1 fruit fly cellular context compared by ENCODE assay signal in the genomic region with DNA sequence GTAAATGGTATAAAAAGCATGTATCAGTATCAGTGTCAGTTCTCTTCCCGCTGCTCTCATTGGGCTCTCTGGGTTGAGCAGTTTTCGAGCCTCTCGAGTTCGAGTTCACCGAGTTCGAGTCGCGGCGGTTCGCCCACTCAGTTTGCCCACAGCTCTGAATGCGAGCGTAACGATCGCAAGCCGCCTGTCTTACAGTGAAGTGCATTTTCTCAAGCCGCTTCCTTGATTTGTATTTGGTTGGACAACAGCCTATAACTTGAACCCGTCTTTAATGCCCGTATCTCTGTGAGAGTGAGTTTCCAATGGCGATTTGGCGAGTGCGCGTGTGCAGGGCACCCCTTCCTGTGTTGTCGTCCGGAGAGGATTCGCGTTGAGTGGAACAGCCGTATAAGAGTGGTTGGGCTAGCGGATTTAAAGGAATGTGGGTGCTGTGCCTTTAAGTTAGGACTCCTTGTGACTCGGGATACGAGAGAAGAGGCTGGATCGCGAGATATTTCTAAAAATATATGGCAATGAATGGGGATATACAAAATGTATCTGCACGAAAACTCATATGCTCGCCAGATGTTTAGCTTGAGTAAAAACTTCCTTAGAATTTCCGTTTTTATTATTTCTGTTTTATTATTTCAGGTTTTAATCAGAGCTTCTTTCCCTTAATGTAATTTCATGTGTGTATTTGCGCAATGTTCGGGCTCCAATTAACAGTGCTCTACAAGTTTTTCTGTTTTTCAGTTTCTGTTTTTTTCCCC.
TF ChIP-seq lines count a peak whose summit lies in the region.

No protein-coding gene starts in this region.

TF ChIP-seq in whole organism, embryonic, 481 proteins besides CTCF, POLR2A, EP300 and RAD21 (continued from another document):
- peak; percentile 43 for TF ChIP-seq nom (GFP tag; optimal IDR thresholded peaks at IDR 0.05; lab: Kevin White, UChicago)
- no peak for TF ChIP-seq CG15011 (GFP tag; optimal IDR thresholded peaks at IDR 0.05; lab: Kevin White, UChicago)
- TF ChIP-seq CG17186 (GFP tag; optimal IDR thresholded peaks at IDR 0.05; lab: Kevin White, UChicago) = no peak
- TF ChIP-seq pum (GFP tag; optimal IDR thresholded peaks at IDR 0.05; lab: Kevin White, UChicago) = no peak
- TF ChIP-seq Myb (GFP tag; optimal IDR thresholded peaks at IDR 0.05; lab: Kevin White, UChicago) = no peak
- no peak for TF ChIP-seq zfh2 (GFP tag; optimal IDR thresholded peaks at IDR 0.05; lab: Kevin White, UChicago)
- no peak for TF ChIP-seq sim (GFP tag; IDR thresholded peaks at IDR 0.05; lab: Robert Waterston, UW)
